Worm (Caenorhabditis elegans) whole organism, L1 larva: ENCODE results near the gene F31D4.8.

Experiments used
- Y116A8C.19 ChIP-seq: sonication (generic microtip); optimal IDR thresholded peaks from 2 replicates; lab custom pipeline; 2016; ENCODE audit warnings: missing compliant biosample characterization, missing genetic modification characterization, borderline replicate concordance
- blmp-1 ChIP-seq: fragments of 150-350 bp; optimal IDR thresholded peaks from 2 replicates; lab custom pipeline; 2014; ENCODE audit warnings: missing biosample characterization, missing genetic modification characterization
- lsy-2 ChIP-seq, 2 experiments: fragments of 150-350 bp; optimal IDR thresholded peaks; 2 replicates each; lab custom pipeline; 2014; ENCODE audit warnings: missing biosample characterization in 2 of 2, missing genetic modification characterization in 2 of 2
- nhr-237 ChIP-seq: fragments of 150-350 bp; optimal IDR thresholded peaks from 2 replicates; lab custom pipeline; 2014; ENCODE audit warnings: missing biosample characterization, missing genetic modification characterization
- nhr-84 ChIP-seq: sonication (generic microtip); optimal IDR thresholded peaks from 2 replicates; lab custom pipeline; 2017; ENCODE audit warnings: missing biosample characterization, missing genetic modification characterization
- rnt-1 ChIP-seq: sonication (generic microtip); optimal IDR thresholded peaks from 2 replicates; lab custom pipeline; 2016; ENCODE audit warnings: mild to moderate bottlenecking, missing genetic modification characterization, moderate library complexity, missing compliant biosample characterization
- unc-130 ChIP-seq: fragments of 150-350 bp; optimal IDR thresholded peaks from 2 replicates; lab custom pipeline; 2017; ENCODE audit warnings: missing biosample characterization, missing genetic modification characterization, inconsistent platforms

Gene F31D4.8

ce11 chrV:20824962-20825609 lies 43.1 kb downstream of the F31D4.8 start, which contains the start of the genes gcy-22 and grl-14:
Gene gcy-22, minus strand, starts transcription at chrV:20825062.
Gene grl-14, plus strand, starts transcription at chrV:20825559.
- TF ChIP-seq nhr-237 (tag; lab: Kevin White, UChicago) (no peak), unc-130 (tag; lab: Kevin White, UChicago) (no peak), rnt-1 (tag; lab: Kevin White, UChicago) (no peak), nhr-84 (tag; lab: Kevin White, UChicago) (no peak), lsy-2 (tag; optimal IDR thresholded peaks at IDR 0.05; lab: Kevin White, UChicago) (no peak)

- TF ChIP-seq Y116A8C.19 (tag; lab: Kevin White, UChicago), result no peak
- TF ChIP-seq blmp-1, result peak; percentile 68
Measured at ce11 chrV:20820033-20820432, 48.2 kb downstream of the F31D4.8 start, which contains the start of gene T03D8.6. Gene T03D8.6, minus strand, starts transcription at chrV:20820330.
